Worm (Caenorhabditis elegans): Measurements from ENCODE around the gene str-37.

- TF ChIP-seq ztf-29 (GFP tag; IDR thresholded peaks at IDR 0.05) (no peak), cog-1 (tag; optimal IDR thresholded peaks at IDR 0.05) (no peak), flt-1 (GFP tag; IDR thresholded peaks at IDR 0.05) (no peak), T22C8.4 (GFP tag; IDR thresholded peaks at IDR 0.05) (no peak), klf-2 (GFP tag; conservative IDR thresholded peaks at IDR 0.05) (no peak), tab-1 (GFP tag; IDR thresholded peaks at IDR 0.05) (no peak), ref-1 (GFP tag; conservative IDR thresholded peaks at IDR 0.05) (no peak)
These were observed 6.9 kb downstream of the str-37 start for ce11 chrV:13334447-13334846.

Measured in whole organism, midembryonic.